Worm (Caenorhabditis elegans) whole organism, L4 larva: ENCODE results near the gene B0507.5.

Source experiments
- D1046.2 ChIP-seq: fragments of 200-800 bp; sonication (Bioruptor generic); IDR thresholded peaks from 2 replicates; pipeline ENCODE4 v1.3.6; 2022; ENCODE audit warnings: missing genetic modification characterization, missing compliant biosample characterization
- T20F7.1 ChIP-seq: fragments of 200-800 bp; sonication (Bioruptor generic); optimal IDR thresholded peaks from 2 replicates; lab custom pipeline; 2018; ENCODE audit warnings: mild to moderate bottlenecking, missing genetic modification characterization, missing compliant biosample characterization
- ZK337.2 ChIP-seq: fragments of 200-800 bp; sonication (Bioruptor generic); IDR thresholded peaks from 2 replicates; pipeline ENCODE4 v1.3.6; 2022; ENCODE audit warnings: missing genetic modification reagents, missing genetic modification characterization, missing compliant biosample characterization
- ceh-82 ChIP-seq: sonication (generic microtip); optimal IDR thresholded peaks from 2 replicates; lab custom pipeline; 2017; ENCODE audit warnings: missing biosample characterization, missing genetic modification characterization
- cey-2 ChIP-seq: sonication (generic microtip); optimal IDR thresholded peaks from 3 replicates; lab custom pipeline; 2017; ENCODE audit warnings: missing genetic modification characterization, mild to moderate bottlenecking, missing compliant biosample characterization, antibody characterized with exemption, borderline replicate concordance; ENCODE audit not compliant: insufficient read depth
- daf-19 ChIP-seq: fragments of 200-800 bp; sonication (Bioruptor generic); conservative IDR thresholded peaks from 2 replicates; pipeline ENCODE4 v1.3.6; 2022; ENCODE audit warnings: missing genetic modification characterization, missing compliant biosample characterization
- dmd-6 ChIP-seq: fragments of 200-800 bp; sonication (Bioruptor generic); IDR thresholded peaks from 2 replicates; pipeline ENCODE4 v1.3.6; 2022; ENCODE audit warnings: missing genetic modification reagents, missing genetic modification characterization, missing compliant biosample characterization
- hlh-11 ChIP-seq: fragments of 200-800 bp; sonication (Bioruptor generic); optimal IDR thresholded peaks from 2 replicates; lab custom pipeline; 2018; ENCODE audit warnings: mild to moderate bottlenecking, missing genetic modification characterization, missing compliant biosample characterization
- hlh-30 ChIP-seq: sonication (generic microtip); optimal IDR thresholded peaks from 2 replicates; lab custom pipeline; 2017; ENCODE audit warnings: antibody characterized with exemption, mild to moderate bottlenecking, missing genetic modification characterization, missing compliant biosample characterization; ENCODE audit not compliant: insufficient read depth
- hmg-1.1 ChIP-seq: fragments of 200-800 bp; sonication (Bioruptor generic); IDR thresholded peaks from 2 replicates; pipeline ENCODE4 v1.3.6; 2022; ENCODE audit warnings: missing genetic modification reagents, missing genetic modification characterization, missing compliant biosample characterization
- jun-1 ChIP-seq: fragments of 150-350 bp; optimal IDR thresholded peaks from 2 replicates; lab custom pipeline; 2014; ENCODE audit warnings: missing biosample characterization, missing genetic modification reagents, missing genetic modification characterization
- lin-15B ChIP-seq: fragments of 150-350 bp; sonication (generic microtip); optimal IDR thresholded peaks from 3 replicates; lab custom pipeline; 2014; ENCODE audit warnings: missing biosample characterization, missing genetic modification characterization
- lsy-2 ChIP-seq, 2 experiments: fragments of 150-350 bp in 1 of 2; sonication (generic microtip) in 1 of 2; optimal IDR thresholded peaks; 2 replicates each; lab custom pipeline; 2014 to 2017; ENCODE audit warnings: missing biosample characterization in 2 of 2, missing genetic modification characterization in 2 of 2
- mep-1 ChIP-seq: fragments of 150-350 bp; sonication (generic microtip); optimal IDR thresholded peaks from 3 replicates; lab custom pipeline; 2014; ENCODE audit warnings: missing biosample characterization, missing genetic modification characterization
- nhr-11 ChIP-seq: fragments of 150-350 bp; optimal IDR thresholded peaks from 2 replicates; lab custom pipeline; 2014; ENCODE audit warnings: missing biosample characterization, missing genetic modification characterization
- nhr-28 ChIP-seq: fragments of 150-350 bp; optimal IDR thresholded peaks from 2 replicates; lab custom pipeline; 2014; ENCODE audit warnings: missing biosample characterization, missing genetic modification characterization
- zag-1 ChIP-seq: fragments of 150-350 bp; optimal IDR thresholded peaks from 2 replicates; lab custom pipeline; 2014; ENCODE audit warnings: missing biosample characterization, missing genetic modification characterization
- zfp-2 ChIP-seq: sonication (generic microtip); optimal IDR thresholded peaks from 2 replicates; lab custom pipeline; 2016; ENCODE audit warnings: mild to moderate bottlenecking, missing genetic modification characterization, missing compliant biosample characterization
- zfp-3 ChIP-seq: fragments of 200-800 bp; sonication (Bioruptor generic); conservative IDR thresholded peaks from 2 replicates; pipeline ENCODE4 v1.3.6; 2022; ENCODE audit warnings: missing genetic modification reagents, missing genetic modification characterization, missing compliant biosample characterization

Gene B0507.5

DNA sequence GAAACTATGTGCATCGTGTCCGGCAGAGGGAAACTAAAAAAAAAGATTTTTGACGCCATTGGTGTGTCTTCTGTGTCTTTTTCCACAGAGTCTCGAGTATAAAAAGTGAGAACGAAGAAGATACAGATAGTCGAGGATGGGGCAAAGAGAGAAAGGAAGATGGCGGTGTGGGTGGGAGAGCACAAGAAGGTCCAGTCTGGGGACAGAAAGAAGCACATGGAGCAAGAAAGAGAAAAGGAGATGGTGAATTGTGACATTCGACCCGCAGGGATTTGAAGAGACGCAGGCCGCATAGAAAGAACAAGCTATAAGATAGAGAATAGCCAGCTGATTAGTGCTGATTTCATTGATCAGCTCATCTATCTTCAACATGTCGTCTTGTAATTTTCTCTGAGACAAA is 48.8 kb downstream of the B0507.5 start:
- TF ChIP-seq dmd-6 (GFP tag; lab: Robert Waterston, UW) (0 out of 2 replicates have a peak, but pooled peaks have one; percentile 14), zfp-3 (no peak), hlh-30 (tag; lab: Kevin White, UChicago) (peak; percentile 56), cey-2 (tag; lab: Kevin White, UChicago) (no peak), nhr-11 (tag; lab: Kevin White, UChicago) (peak; percentile 3), daf-19 (GFP tag; lab: Robert Waterston, UW) (no peak), ZK337.2 (GFP tag; lab: Robert Waterston, UW) (0 out of 2 replicates have a peak, but pooled peaks have one; percentile 65), ceh-82 (tag; lab: Kevin White, UChicago) (no peak), lsy-2 (tag; optimal IDR thresholded peaks at IDR 0.05; lab: Kevin White, UChicago) (no peak), zag-1 (tag; lab: Kevin White, UChicago) (no peak), nhr-28 (tag; lab: Kevin White, UChicago) (peak; percentile 42), zfp-2 (tag; lab: Kevin White, UChicago) (no peak), jun-1 (tag; lab: Kevin White, UChicago) (no peak), D1046.2 (GFP tag; lab: Robert Waterston, UW) (0 out of 2 replicates have a peak, but pooled peaks have one; percentile 22), T20F7.1 (GFP tag; lab: Kevin White, UChicago) (no peak), hlh-11 (tag; lab: Kevin White, UChicago) (peak; percentile 70), lin-15B (tag; lab: Kevin White, UChicago) (no peak), hmg-1.1 (GFP tag; lab: Robert Waterston, UW) (peak; percentile 56), mep-1 (tag; lab: Kevin White, UChicago) (peak; percentile 11)
- TF ChIP-seq, all 104 proteins: peak for 9
